Worm (Caenorhabditis elegans) whole organism, young adult: Measurements from ENCODE around the gene C37C3.10.

Source experiments
- bed-1 ChIP-seq: fragments of 200-800 bp; sonication (Bioruptor generic); IDR thresholded peaks from 2 replicates; pipeline ENCODE4 v1.3.6; 2022; ENCODE audit warnings: missing genetic modification reagents, missing genetic modification characterization, missing compliant biosample characterization
- ceh-27 ChIP-seq: fragments of 200-800 bp; sonication (Bioruptor generic); optimal IDR thresholded peaks from 2 replicates; lab custom pipeline; 2018; ENCODE audit warnings: mild to moderate bottlenecking, missing genetic modification characterization, moderate library complexity, missing compliant biosample characterization
- ceh-58 ChIP-seq: fragments of 200-800 bp; sonication (Bioruptor generic); IDR thresholded peaks from 2 replicates; pipeline ENCODE4 v1.3.6; 2022; ENCODE audit warnings: missing genetic modification characterization, missing compliant biosample characterization
- die-1 ChIP-seq: sonication (generic microtip); optimal IDR thresholded peaks from 2 replicates; lab custom pipeline; 2016; ENCODE audit warnings: missing genotype, mild to moderate bottlenecking, missing genetic modification characterization, missing compliant biosample characterization
- gei-17 ChIP-seq: fragments of 200-800 bp; sonication (Bioruptor generic); optimal IDR thresholded peaks from 2 replicates; lab custom pipeline; 2018; ENCODE audit warnings: mild to moderate bottlenecking, missing genetic modification characterization, missing compliant biosample characterization
- mxl-1 ChIP-seq: sonication (generic microtip); optimal IDR thresholded peaks from 2 replicates; lab custom pipeline; 2016; ENCODE audit warnings: missing genetic modification characterization, missing compliant biosample characterization
- nfya-1 ChIP-seq: sonication (generic microtip); optimal IDR thresholded peaks from 2 replicates; lab custom pipeline; 2017; ENCODE audit warnings: antibody characterized with exemption, missing compliant biosample characterization, missing genetic modification characterization, borderline replicate concordance; ENCODE audit not compliant: insufficient read depth
- snpc-3.4 ChIP-seq: sonication (generic microtip); optimal IDR thresholded peaks from 2 replicates; lab custom pipeline; 2017; ENCODE audit warnings: missing genetic modification characterization, mild to moderate bottlenecking, missing compliant biosample characterization, antibody characterized with exemption, moderate library complexity, missing genotype, missing genetic modification reagents
- snpc-4 ChIP-seq, 5 experiments: fragments of 150-350 bp in 1 of 5; sonication (generic microtip) in 4 of 5; optimal IDR thresholded peaks; 2 replicates each; lab custom pipeline; 2014 to 2018; ENCODE audit warnings: missing genetic modification characterization in 5 of 5, missing biosample characterization in 3 of 5, antibody characterized with exemption in 2 of 5, mild to moderate bottlenecking in 2 of 5, missing compliant biosample characterization in 2 of 5, missing genotype in 2 of 5, moderate library complexity in 2 of 5, missing genetic modification reagents in 1 of 5
- tbp1 ChIP-seq: fragments of 200-800 bp; sonication (Bioruptor generic); optimal IDR thresholded peaks from 2 replicates; lab custom pipeline; 2018; ENCODE audit warnings: mild to moderate bottlenecking, missing genetic modification characterization, missing compliant biosample characterization
- unc-130 ChIP-seq: sonication (generic microtip); optimal IDR thresholded peaks from 2 replicates; lab custom pipeline; 2016; ENCODE audit warnings: missing genetic modification reagents, missing genetic modification characterization, missing compliant biosample characterization
- xnd-1 ChIP-seq: sonication (generic microtip); optimal IDR thresholded peaks from 2 replicates; lab custom pipeline; 2016; ENCODE audit warnings: missing genotype, missing genetic modification reagents, missing genetic modification characterization, missing compliant biosample characterization

ce11 chrV:7884441-7884840 lies 21.6 kb upstream of the C37C3.10 start:
- TF ChIP-seq ceh-58 (no peak), nfya-1 (tag; lab: Kevin White, UChicago) (no peak), mxl-1 (no peak), snpc-3.4 (tag; lab: Kevin White, UChicago) (no peak), die-1 (tag; lab: Kevin White, UChicago) (no peak), ceh-27 (GFP tag; lab: Kevin White, UChicago) (no peak), xnd-1 (tag; lab: Kevin White, UChicago) (no peak), tbp1 (no peak), gei-17 (GFP tag; lab: Kevin White, UChicago) (no peak), unc-130 (no peak), snpc-4 (GFP tag; optimal IDR thresholded peaks at IDR 0.05; lab: Kevin White, UChicago) (no peak), snpc-4 (tag; optimal IDR thresholded peaks at IDR 0.05; lab: Kevin White, UChicago) (no peak), bed-1 (GFP tag; lab: Robert Waterston, UW) (no peak)
